Fruit fly (Drosophila melanogaster) whole organism, wandering third instar larva: ENCODE data around the gene CG17568.

ENCODE experiments used
- Abd-B ChIP-seq: fragments of >200 bp; optimal IDR thresholded peaks from 2 replicates; lab custom pipeline; 2017; ENCODE audit warnings: missing biosample characterization, missing genetic modification characterization
- CG32264 ChIP-seq: fragments of 200-800 bp; sonication (Bioruptor generic); optimal IDR thresholded peaks from 2 replicates; lab custom pipeline; 2016; ENCODE audit warnings: missing biosample characterization, missing genetic modification characterization
- CG9705 ChIP-seq: fragments of 200-800 bp; sonication (Bioruptor generic); optimal IDR thresholded peaks from 2 replicates; lab custom pipeline; 2018; ENCODE audit warnings: missing biosample characterization, mild to moderate bottlenecking, missing genetic modification characterization
- CrebA ChIP-seq: fragments of 200-800 bp; sonication (Bioruptor generic); optimal IDR thresholded peaks from 2 replicates; lab custom pipeline; 2016; ENCODE audit warnings: missing biosample characterization, mild to moderate bottlenecking, missing genetic modification characterization, borderline replicate concordance
- Dfd ChIP-seq: fragments of >200 bp; optimal IDR thresholded peaks from 2 replicates; lab custom pipeline; 2017; ENCODE audit warnings: missing biosample characterization, missing genetic modification characterization
- Dif ChIP-seq: fragments of 200-275, 200-300 bp; sonication (Bioruptor generic); optimal IDR thresholded peaks from 2 replicates; lab custom pipeline; 2018; ENCODE audit warnings: missing biosample characterization, missing genetic modification characterization; ENCODE audit not compliant: partially characterized antibody
- GATAd ChIP-seq: sonication (Bioruptor generic); optimal IDR thresholded peaks from 2 replicates; lab custom pipeline; 2016; ENCODE audit warnings: missing biosample characterization, missing genetic modification characterization
- HLH106 ChIP-seq: fragments of 200-800 bp; optimal IDR thresholded peaks from 3 replicates; lab custom pipeline; 2019; ENCODE audit warnings: missing biosample characterization, mild to moderate bottlenecking, missing genetic modification characterization, moderate library complexity
- Hnf4 ChIP-seq: fragments of 200-800 bp; sonication (Bioruptor generic); optimal IDR thresholded peaks from 2 replicates; lab custom pipeline; 2016; ENCODE audit warnings: missing biosample characterization, mild to moderate bottlenecking, missing genetic modification characterization
- Hr78 ChIP-seq: fragments of >200 bp; optimal IDR thresholded peaks from 2 replicates; lab custom pipeline; 2017; ENCODE audit warnings: missing biosample characterization, missing genetic modification characterization
- Hr83 ChIP-seq: fragments of 200-300 bp; sonication (Bioruptor generic); optimal IDR thresholded peaks from 2 replicates; lab custom pipeline; 2016; ENCODE audit warnings: missing biosample characterization, mild to moderate bottlenecking, missing genetic modification characterization, moderate library complexity; ENCODE audit not compliant: poor library complexity, severe bottlenecking
- Jra ChIP-seq: sonication (Bioruptor generic); optimal IDR thresholded peaks from 2 replicates; lab custom pipeline; 2016; ENCODE audit warnings: missing biosample characterization, missing genetic modification characterization
- Mio ChIP-seq: sonication (Bioruptor generic); optimal IDR thresholded peaks from 2 replicates; lab custom pipeline; 2016; ENCODE audit warnings: missing biosample characterization, missing genetic modification characterization
- Myc ChIP-seq: fragments of >200 bp; optimal IDR thresholded peaks from 2 replicates; lab custom pipeline; 2017
- N ChIP-seq: fragments of >200 bp; optimal IDR thresholded peaks from 2 replicates; lab custom pipeline; 2018; ENCODE audit warnings: missing biosample characterization, missing external identifiers, missing genetic modification characterization
- OdsH ChIP-seq: fragments of 200-800 bp; sonication (Bioruptor generic); optimal IDR thresholded peaks from 2 replicates; lab custom pipeline; 2016; ENCODE audit warnings: missing biosample characterization, mild to moderate bottlenecking, missing genetic modification characterization
- Rel ChIP-seq, 2 experiments: fragments of 200-800 bp; sonication (Bioruptor generic) in 1 of 2; optimal IDR thresholded peaks; 2 replicates in 1 of 2; 3 replicates in 1 of 2; lab custom pipeline; 2016 to 2019; ENCODE audit warnings: mild to moderate bottlenecking in 2 of 2, missing biosample characterization in 2 of 2, missing genetic modification characterization in 2 of 2, moderate library complexity in 1 of 2
- Sp1 ChIP-seq: fragments of 200-800 bp; sonication (Bioruptor generic); optimal IDR thresholded peaks from 3 replicates; lab custom pipeline; 2019; ENCODE audit warnings: missing biosample characterization, mild to moderate bottlenecking, missing genetic modification characterization, moderate library complexity
- Vsx2 ChIP-seq: fragments of 200-300, 225-300 bp; sonication (Bioruptor generic); optimal IDR thresholded peaks from 2 replicates; lab custom pipeline; 2018; ENCODE audit warnings: missing biosample characterization, missing genetic modification characterization; ENCODE audit not compliant: partially characterized antibody
- br ChIP-seq: fragments of 200-800 bp; sonication (Bioruptor generic); optimal IDR thresholded peaks from 2 replicates; lab custom pipeline; 2016; ENCODE audit warnings: missing biosample characterization, missing genetic modification characterization
- brk ChIP-seq: fragments of 200-800 bp; sonication (Bioruptor generic); optimal IDR thresholded peaks from 2 replicates; lab custom pipeline; 2016; ENCODE audit warnings: missing biosample characterization, mild to moderate bottlenecking, missing genetic modification characterization
- dl ChIP-seq, 2 experiments: fragments of 175-275, 200-275 bp in 1 of 2; fragments of 200-275 bp in 1 of 2; sonication (Bioruptor generic); optimal IDR thresholded peaks; lab custom pipeline; 2018; ENCODE audit warnings: mild to moderate bottlenecking in 2 of 2, missing biosample characterization in 2 of 2, missing genetic modification characterization in 2 of 2, moderate library complexity in 2 of 2; ENCODE audit not compliant: partially characterized antibody in 2 of 2, insufficient read depth in 1 of 2
- dmrt93B ChIP-seq: fragments of 200-800 bp; sonication (Bioruptor generic); optimal IDR thresholded peaks from 2 replicates; lab custom pipeline; 2018; ENCODE audit warnings: missing biosample characterization, mild to moderate bottlenecking, missing genetic modification characterization
- dsf ChIP-seq: sonication (Bioruptor generic); optimal IDR thresholded peaks from 2 replicates; lab custom pipeline; 2016; ENCODE audit warnings: missing biosample characterization, missing genetic modification characterization, borderline replicate concordance
- ey ChIP-seq: fragments of 200-800 bp; sonication (Bioruptor generic); optimal IDR thresholded peaks from 2 replicates; lab custom pipeline; 2016; ENCODE audit warnings: missing biosample characterization, missing genetic modification characterization
- foxo ChIP-seq, 2 experiments: fragments of 200-800 bp; sonication (Bioruptor generic); optimal IDR thresholded peaks; 2 replicates in 1 of 2; 3 replicates in 1 of 2; lab custom pipeline; 2016 to 2017; ENCODE audit warnings: missing biosample characterization in 2 of 2, missing genetic modification characterization in 2 of 2
- fru ChIP-seq: fragments of 200-800 bp; sonication (Bioruptor generic); optimal IDR thresholded peaks from 3 replicates; lab custom pipeline; 2016; ENCODE audit warnings: missing biosample characterization, mild to moderate bottlenecking, missing genetic modification characterization
- h ChIP-seq: fragments of 200-800 bp; sonication (Bioruptor generic); optimal IDR thresholded peaks from 3 replicates; lab custom pipeline; 2016; ENCODE audit warnings: missing biosample characterization, mild to moderate bottlenecking, missing genetic modification characterization
- jim ChIP-seq: fragments of 175-275, 200-325 bp; sonication (Bioruptor generic); optimal IDR thresholded peaks from 2 replicates; lab custom pipeline; 2016; ENCODE audit warnings: missing biosample characterization, mild to moderate bottlenecking, missing genetic modification characterization
- lola ChIP-seq: fragments of >200 bp; optimal IDR thresholded peaks from 2 replicates; lab custom pipeline; 2017; ENCODE audit warnings: missing biosample characterization, missing genetic modification characterization
- pan ChIP-seq: fragments of >200 bp; optimal IDR thresholded peaks from 2 replicates; lab custom pipeline; 2017
- psq ChIP-seq: fragments of 200-800 bp; sonication (Bioruptor generic); optimal IDR thresholded peaks from 3 replicates; lab custom pipeline; 2017; ENCODE audit warnings: missing biosample characterization, mild to moderate bottlenecking, missing genetic modification characterization, moderate library complexity
- rgr ChIP-seq: fragments of 200-800 bp; sonication (Bioruptor generic); optimal IDR thresholded peaks from 3 replicates; lab custom pipeline; 2016; ENCODE audit warnings: missing biosample characterization, mild to moderate bottlenecking, missing genetic modification characterization
- sage ChIP-seq: fragments of 200-800 bp; sonication (Bioruptor generic); optimal IDR thresholded peaks from 2 replicates; lab custom pipeline; 2016; ENCODE audit warnings: missing biosample characterization, mild to moderate bottlenecking, missing genetic modification characterization
- sv ChIP-seq: fragments of 200-800 bp; sonication (Bioruptor generic); optimal IDR thresholded peaks from 3 replicates; lab custom pipeline; 2016; ENCODE audit warnings: missing biosample characterization, missing genetic modification characterization
- tai ChIP-seq: sonication (Bioruptor generic); optimal IDR thresholded peaks from 2 replicates; lab custom pipeline; 2016; ENCODE audit warnings: missing biosample characterization, missing genetic modification characterization
- usp ChIP-seq: fragments of >200 bp; optimal IDR thresholded peaks from 2 replicates; lab custom pipeline; 2017; ENCODE audit warnings: missing biosample characterization, missing genetic modification characterization
- woc ChIP-seq: sonication (Bioruptor generic); optimal IDR thresholded peaks from 2 replicates; lab custom pipeline; 2016; ENCODE audit warnings: missing biosample characterization, mild to moderate bottlenecking, missing genetic modification characterization

Gene CG17568

dm6 chr2L:19141435-19142126 lies 39.9 kb downstream of the CG17568 start:
- TF ChIP-seq dmrt93B (GFP tag; lab: Kevin White, UChicago) (peak; percentile 81), Dfd (GFP tag; lab: Kevin White, UChicago) (peak; percentile 95), Vsx2 (no peak), brk (GFP tag; lab: Kevin White, UChicago) (peak; percentile 58), Mio (GFP tag; lab: Kevin White, UChicago) (no peak), CrebA (peak; percentile 8), woc (GFP tag; lab: Kevin White, UChicago) (peak; percentile 77), CG32264 (GFP tag; lab: Kevin White, UChicago) (peak; percentile 58), Hr78 (GFP tag; lab: Kevin White, UChicago) (no peak), OdsH (GFP tag; lab: Kevin White, UChicago) (peak; percentile 88), Sp1 (peak; percentile 93), lola (no peak), GATAd (GFP tag; lab: Kevin White, UChicago) (no peak), fru (GFP tag; lab: Kevin White, UChicago) (peak; percentile 87), Dif (GFP tag; lab: Kevin White, UChicago) (peak; percentile 10), CG9705 (peak; percentile 81), Abd-B (GFP tag; lab: Kevin White, UChicago) (no peak), Jra (GFP tag; lab: Kevin White, UChicago) (peak; percentile 16), N (GFP tag; lab: Kevin White, UChicago) (no peak), Hnf4 (GFP tag; lab: Kevin White, UChicago) (peak; percentile 74), usp (no peak), foxo (GFP tag; optimal IDR thresholded peaks at IDR 0.05; lab: Kevin White, UChicago) (peak; percentile 21 to 90), Myc (lab: Kevin White, UChicago) (no peak), sv (peak; percentile 63), Rel (GFP tag; optimal IDR thresholded peaks at IDR 0.05; lab: Kevin White, UChicago) (peak; percentile 56), Rel (tag; optimal IDR thresholded peaks at IDR 0.05; lab: Kevin White, UChicago) (peak; percentile 26), dl (GFP tag; optimal IDR thresholded peaks at IDR 0.05; lab: Kevin White, UChicago; ENCODE audit: insufficient read depth in 1 of 2, partially characterized antibody in 2 of 2) (no peak), sage (peak; percentile 77), pan (lab: Kevin White, UChicago) (no peak), HLH106 (tag; lab: Kevin White, UChicago) (peak; percentile 91), rgr (peak; percentile 87), br (peak; percentile 89), dsf (GFP tag; lab: Kevin White, UChicago) (peak; percentile 65), psq (GFP tag; lab: Kevin White, UChicago) (peak; percentile 79), ey (GFP tag; lab: Kevin White, UChicago) (peak; percentile 91), tai (GFP tag; lab: Kevin White, UChicago) (peak; percentile 63), h (GFP tag; lab: Kevin White, UChicago) (peak; percentile 91)

- TF ChIP-seq Dfd (GFP tag; lab: Kevin White, UChicago) (no peak), dsf (GFP tag; lab: Kevin White, UChicago) (no peak), dmrt93B (GFP tag; lab: Kevin White, UChicago) (peak; percentile 0), Mio (GFP tag; lab: Kevin White, UChicago) (no peak), Jra (GFP tag; lab: Kevin White, UChicago) (no peak), foxo (GFP tag; optimal IDR thresholded peaks at IDR 0.05; lab: Kevin White, UChicago) (no peak), sage (no peak), pan (lab: Kevin White, UChicago) (no peak), woc (GFP tag; lab: Kevin White, UChicago) (no peak), fru (GFP tag; lab: Kevin White, UChicago) (peak; percentile 24), dl (GFP tag; optimal IDR thresholded peaks at IDR 0.05; lab: Kevin White, UChicago; ENCODE audit: insufficient read depth in 1 of 2, partially characterized antibody in 2 of 2) (no peak), Myc (lab: Kevin White, UChicago) (no peak), Hr78 (GFP tag; lab: Kevin White, UChicago) (no peak), usp (no peak), rgr (no peak), CG9705 (no peak), Dif (GFP tag; lab: Kevin White, UChicago) (no peak), h (GFP tag; lab: Kevin White, UChicago) (peak; percentile 61), lola (no peak), CG32264 (GFP tag; lab: Kevin White, UChicago) (no peak), jim (GFP tag; lab: Kevin White, UChicago) (no peak), Rel (GFP tag; optimal IDR thresholded peaks at IDR 0.05; lab: Kevin White, UChicago) (no peak), Rel (tag; optimal IDR thresholded peaks at IDR 0.05; lab: Kevin White, UChicago) (no peak), brk (GFP tag; lab: Kevin White, UChicago) (no peak), GATAd (GFP tag; lab: Kevin White, UChicago) (no peak), Hnf4 (GFP tag; lab: Kevin White, UChicago) (no peak), sv (peak; percentile 48), Abd-B (GFP tag; lab: Kevin White, UChicago) (no peak), psq (GFP tag; lab: Kevin White, UChicago) (no peak), Hr83 (GFP tag; lab: Kevin White, UChicago) (no peak), ey (GFP tag; lab: Kevin White, UChicago) (peak; percentile 47), br (peak; percentile 36), tai (GFP tag; lab: Kevin White, UChicago) (no peak), OdsH (GFP tag; lab: Kevin White, UChicago) (peak; percentile 15), CrebA (no peak), HLH106 (tag; lab: Kevin White, UChicago) (peak; percentile 39), Sp1 (no peak), Vsx2 (no peak), N (GFP tag; lab: Kevin White, UChicago) (no peak)
Observed at dm6 chr2L:19140984-19141262, 40.6 kb downstream of the CG17568 start.
